Worm (Caenorhabditis elegans): ENCODE data around the gene srw-79.

DNA sequence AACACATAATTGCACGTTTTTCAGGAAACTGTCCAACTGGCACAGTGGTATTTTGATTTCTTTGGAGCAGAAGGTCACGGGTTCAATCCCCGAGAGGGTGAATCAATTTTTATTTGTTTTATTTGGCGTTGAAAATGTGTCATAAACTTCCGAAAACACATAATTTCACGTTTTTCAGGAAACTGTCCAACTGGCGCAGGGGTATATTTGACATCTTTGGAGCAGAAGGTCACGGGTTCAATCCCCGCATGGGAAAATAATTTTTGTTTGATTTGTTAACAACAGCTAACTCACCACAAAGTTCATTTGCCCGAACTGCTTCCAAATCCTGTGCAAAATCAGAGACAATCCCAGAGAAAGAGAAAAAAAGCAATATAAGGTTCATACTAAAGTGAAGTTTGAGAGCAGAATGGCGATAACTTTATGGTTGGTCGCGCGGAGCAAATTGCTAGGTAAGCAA is 9.1 kb downstream of the srw-79 start, which contains the start of gene irld-48:
- no peak for TF ChIP-seq lin-15B (tag; optimal IDR thresholded peaks at IDR 0.05)
- TF ChIP-seq pqm-1 (tag; optimal IDR thresholded peaks at IDR 0.05): no peak
- TF ChIP-seq ceh-28 (tag; optimal IDR thresholded peaks at IDR 0.05): no peak
- no peak for TF ChIP-seq elt-1 (tag; optimal IDR thresholded peaks at IDR 0.05)
- no peak for TF ChIP-seq skn-1 (tag; optimal IDR thresholded peaks at IDR 0.05)
- no peak for TF ChIP-seq tbx-2 (tag; optimal IDR thresholded peaks at IDR 0.05)
- TF ChIP-seq snpc-4 (tag; optimal IDR thresholded peaks at IDR 0.05): no peak
- no peak for TF ChIP-seq fos-1 (tag; optimal IDR thresholded peaks at IDR 0.05)
- TF ChIP-seq ceh-9 (tag; optimal IDR thresholded peaks at IDR 0.05): no peak
- TF ChIP-seq nhr-11 (tag; optimal IDR thresholded peaks at IDR 0.05): no peak
- TF ChIP-seq nhr-237 (tag; optimal IDR thresholded peaks at IDR 0.05): no peak
- TF ChIP-seq fkh-10 (GFP tag; optimal IDR thresholded peaks at IDR 0.05): no peak
- TF ChIP-seq elt-2 (tag; optimal IDR thresholded peaks at IDR 0.05): no peak
- TF ChIP-seq mml-1 (tag; optimal IDR thresholded peaks at IDR 0.05): no peak

Measured in whole organism, L3 larva.